Worm (Caenorhabditis elegans) whole organism, early embryonic: ENCODE measurements around the gene K10D2.5.

Source experiments
- B0310.2 ChIP-seq: sonication (generic microtip); optimal IDR thresholded peaks from 2 replicates; lab custom pipeline; 2016; ENCODE audit warnings: mild to moderate bottlenecking, missing genetic modification characterization, missing compliant biosample characterization
- F13C5.2 ChIP-seq: sonication (generic microtip); optimal IDR thresholded peaks from 2 replicates; lab custom pipeline; 2017; ENCODE audit warnings: mild to moderate bottlenecking, missing genetic modification characterization, inconsistent platforms, missing compliant biosample characterization
- aly-1 ChIP-seq: sonication (generic microtip); optimal IDR thresholded peaks from 2 replicates; lab custom pipeline; 2016; ENCODE audit warnings: missing genetic modification characterization, missing compliant biosample characterization
- ama-1 ChIP-seq: fragments of 150-350 bp; optimal IDR thresholded peaks from 2 replicates; lab custom pipeline; 2014
- ceh-13 ChIP-seq: fragments of 200-800 bp; sonication (Bioruptor generic); optimal IDR thresholded peaks from 2 replicates; lab custom pipeline; 2018; ENCODE audit warnings: mild to moderate bottlenecking, missing genetic modification characterization, missing compliant biosample characterization
- ceh-36 ChIP-seq: sonication (generic microtip); optimal IDR thresholded peaks from 2 replicates; lab custom pipeline; 2016; ENCODE audit warnings: missing genetic modification characterization, inconsistent platforms, missing compliant biosample characterization
- ets-7 ChIP-seq: sonication (generic microtip); optimal IDR thresholded peaks from 2 replicates; lab custom pipeline; 2016; ENCODE audit warnings: missing genotype, missing genetic modification characterization, missing compliant biosample characterization
- flt-1 ChIP-seq: fragments of 200-800 bp; sonication (Bioruptor generic); IDR thresholded peaks from 2 replicates; pipeline ENCODE4 v1.3.6; 2022; ENCODE audit warnings: missing genetic modification characterization, missing compliant biosample characterization
- hmbx-1 ChIP-seq: sonication (generic microtip); optimal IDR thresholded peaks from 2 replicates; lab custom pipeline; 2016; ENCODE audit warnings: mild to moderate bottlenecking, missing genetic modification characterization, missing compliant biosample characterization
- hmg-4 ChIP-seq: fragments of 200-800 bp; sonication (Bioruptor generic); optimal IDR thresholded peaks from 2 replicates; lab custom pipeline; 2018; ENCODE audit warnings: mild to moderate bottlenecking, missing genetic modification characterization, missing compliant biosample characterization
- hnd-1 ChIP-seq: sonication (generic microtip); optimal IDR thresholded peaks from 2 replicates; lab custom pipeline; 2016; ENCODE audit warnings: missing genetic modification characterization, missing compliant biosample characterization
- pes-1 ChIP-seq: fragments of 200-800 bp; sonication (Bioruptor generic); IDR thresholded peaks from 2 replicates; pipeline ENCODE4 v1.3.6; 2022; ENCODE audit warnings: missing genetic modification reagents, missing genetic modification characterization, missing compliant biosample characterization
- scrt-1 ChIP-seq: fragments of 200-800 bp; sonication (Bioruptor generic); IDR thresholded peaks from 2 replicates; pipeline ENCODE4 v1.3.6; 2022; ENCODE audit warnings: missing genetic modification characterization, missing compliant biosample characterization
- sea-1 ChIP-seq: fragments of 200-800 bp; sonication (Bioruptor generic); conservative IDR thresholded peaks from 2 replicates; pipeline ENCODE4 v1.3.6; 2022; ENCODE audit warnings: missing genetic modification characterization, missing compliant biosample characterization
- tbx-11 ChIP-seq: fragments of 200-800 bp; sonication (Bioruptor generic); IDR thresholded peaks from 2 replicates; pipeline ENCODE4 v1.3.6; 2022; ENCODE audit warnings: missing genetic modification characterization, missing compliant biosample characterization
- tbx-37 ChIP-seq: fragments of 200-800 bp; sonication (Bioruptor generic); conservative IDR thresholded peaks from 2 replicates; pipeline ENCODE4 v1.3.6; 2022; ENCODE audit warnings: missing genetic modification reagents, missing genetic modification characterization, missing compliant biosample characterization
- tra-4 ChIP-seq: sonication (generic microtip); optimal IDR thresholded peaks from 2 replicates; lab custom pipeline; 2017; ENCODE audit warnings: missing genetic modification characterization, missing compliant biosample characterization

The K10D2.5 gene

DNA sequence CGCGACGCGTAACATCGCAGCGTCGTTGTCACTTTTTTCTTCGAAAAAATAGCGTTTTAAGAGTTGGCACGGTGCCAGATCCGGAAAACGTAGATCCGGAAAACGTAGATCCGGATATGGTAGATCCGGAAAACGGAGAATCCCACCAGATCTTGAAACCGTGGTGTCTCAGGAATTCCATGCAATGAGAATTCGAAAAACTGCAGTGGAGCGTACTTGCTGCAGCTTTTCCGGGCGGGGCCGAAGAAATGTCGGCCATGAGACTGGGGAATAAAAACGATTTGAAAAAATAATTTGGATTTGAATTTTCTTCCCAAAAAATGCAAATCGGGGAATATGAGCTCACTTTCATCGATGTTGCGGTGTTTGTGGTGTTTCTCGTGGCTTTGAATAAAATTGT, at the start of gene K10D2.5:
Gene K10D2.5, plus strand, starts transcription at position 251 of the 400 bp plus-strand sequence.
- TF ChIP-seq hmbx-1 (tag; lab: Kevin White, UChicago) (no peak), scrt-1 (GFP tag; lab: Robert Waterston, UW) (peak; percentile 60; the same call in 1 of the 2 replicates), F13C5.2 (tag; lab: Kevin White, UChicago) (peak; percentile 50), hmg-4 (GFP tag; lab: Kevin White, UChicago) (peak; percentile 53), hnd-1 (tag; lab: Kevin White, UChicago) (peak; percentile 33), aly-1 (peak; percentile 16), flt-1 (peak; percentile 75), B0310.2 (tag; lab: Kevin White, UChicago) (peak; percentile 26), tbx-11 (GFP tag; lab: Robert Waterston, UW) (peak; percentile 68; the same call in 1 of the 2 replicates), tbx-37 (GFP tag; lab: Robert Waterston, UW) (peak; percentile 93), ama-1 (lab: Kevin White, UChicago) (no peak), tra-4 (no peak), ets-7 (tag; lab: Kevin White, UChicago) (peak; percentile 82), ceh-36 (tag; lab: Kevin White, UChicago) (peak; percentile 13), ceh-13 (GFP tag; lab: Kevin White, UChicago) (peak; percentile 10), sea-1 (peak; percentile 81), pes-1 (GFP tag; lab: Robert Waterston, UW) (peak; percentile 88)

DNA sequence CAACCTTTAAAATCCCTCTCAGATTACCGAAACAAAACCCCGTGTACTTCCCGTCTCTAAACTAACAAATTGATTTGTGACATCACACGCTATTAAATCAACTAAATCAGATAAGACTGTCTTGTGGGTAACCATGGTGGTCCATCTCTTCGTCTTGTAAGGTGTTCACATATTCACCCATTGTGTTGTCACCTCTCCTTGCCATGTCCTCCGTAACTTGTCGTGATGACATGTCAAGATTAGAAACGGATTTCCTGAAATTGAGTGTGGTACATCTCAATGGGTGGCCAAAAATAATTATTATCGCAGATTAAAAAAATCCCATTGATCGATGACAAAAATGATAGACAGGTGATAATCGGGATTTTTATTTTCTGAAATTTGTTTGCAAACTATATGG, 48.1 kb upstream of the K10D2.5 start:
- TF ChIP-seq ceh-13 (GFP tag; lab: Kevin White, UChicago), result no peak
- no peak for TF ChIP-seq aly-1
- no peak for TF ChIP-seq ceh-36 (tag; lab: Kevin White, UChicago)
- TF ChIP-seq tbx-37 (GFP tag; lab: Robert Waterston, UW), result no peak
- TF ChIP-seq F13C5.2 (tag; lab: Kevin White, UChicago), result no peak
- TF ChIP-seq tbx-11 (GFP tag; lab: Robert Waterston, UW), result no peak
- no peak for TF ChIP-seq tra-4
- no peak for TF ChIP-seq pes-1 (GFP tag; lab: Robert Waterston, UW)
- no peak for TF ChIP-seq flt-1

DNA sequence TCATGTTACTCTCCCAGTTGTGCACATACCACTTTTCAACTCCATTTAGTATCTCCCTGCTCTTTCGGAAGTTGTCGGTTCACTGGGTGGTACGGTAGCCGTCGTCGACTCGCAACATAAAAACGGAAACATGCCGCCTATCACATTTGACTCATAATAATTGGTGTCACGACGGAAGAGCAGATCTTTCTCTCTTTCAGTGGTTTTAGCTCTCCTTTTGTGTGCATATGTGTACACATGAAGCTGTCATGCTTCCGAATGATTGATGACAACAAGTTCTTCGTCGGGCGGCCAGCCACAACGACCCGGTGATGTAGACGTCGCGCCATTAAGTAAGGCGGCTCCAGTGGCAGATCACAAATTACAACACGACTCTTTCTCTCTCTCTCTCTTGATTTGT, 46.8 kb upstream of the K10D2.5 start:
- TF ChIP-seq hmbx-1 (tag; lab: Kevin White, UChicago) (no peak), hmg-4 (GFP tag; lab: Kevin White, UChicago) (no peak), tbx-37 (GFP tag; lab: Robert Waterston, UW) (no peak), aly-1 (no peak), tbx-11 (GFP tag; lab: Robert Waterston, UW) (no peak), tra-4 (no peak), ceh-13 (GFP tag; lab: Kevin White, UChicago) (no peak), ets-7 (tag; lab: Kevin White, UChicago) (no peak), sea-1 (no peak), ama-1 (lab: Kevin White, UChicago) (no peak), hnd-1 (tag; lab: Kevin White, UChicago) (no peak), scrt-1 (GFP tag; lab: Robert Waterston, UW) (no peak)

DNA sequence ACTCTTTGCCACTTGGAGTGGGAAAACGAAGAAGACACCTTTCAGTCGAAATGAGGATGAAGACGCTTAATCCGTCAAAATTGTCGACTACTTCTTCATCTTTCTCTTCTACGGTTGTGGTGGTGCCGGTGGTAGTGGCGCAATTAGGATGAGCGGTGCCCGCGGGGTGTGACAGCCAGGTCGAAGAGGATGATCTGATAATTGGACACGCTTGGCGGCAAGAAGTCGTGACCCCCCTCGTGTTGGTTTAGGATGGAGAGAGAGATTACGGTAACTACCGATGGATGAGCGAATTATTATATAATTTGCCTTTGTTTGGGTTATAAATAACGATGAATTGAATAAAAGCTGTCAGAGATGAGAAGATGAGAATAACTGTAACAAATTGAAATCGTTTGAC, 45.5 kb upstream of the K10D2.5 start:
- TF ChIP-seq flt-1 (no peak), ets-7 (tag; lab: Kevin White, UChicago) (no peak), tbx-37 (GFP tag; lab: Robert Waterston, UW) (no peak), ceh-13 (GFP tag; lab: Kevin White, UChicago) (no peak), ama-1 (lab: Kevin White, UChicago) (no peak), aly-1 (no peak), pes-1 (GFP tag; lab: Robert Waterston, UW) (no peak), scrt-1 (GFP tag; lab: Robert Waterston, UW) (no peak), tbx-11 (GFP tag; lab: Robert Waterston, UW) (no peak), hmg-4 (GFP tag; lab: Kevin White, UChicago) (no peak), B0310.2 (tag; lab: Kevin White, UChicago) (no peak), tra-4 (no peak), hmbx-1 (tag; lab: Kevin White, UChicago) (no peak), sea-1 (no peak), F13C5.2 (tag; lab: Kevin White, UChicago) (no peak), ceh-36 (tag; lab: Kevin White, UChicago) (no peak), hnd-1 (tag; lab: Kevin White, UChicago) (no peak)

DNA sequence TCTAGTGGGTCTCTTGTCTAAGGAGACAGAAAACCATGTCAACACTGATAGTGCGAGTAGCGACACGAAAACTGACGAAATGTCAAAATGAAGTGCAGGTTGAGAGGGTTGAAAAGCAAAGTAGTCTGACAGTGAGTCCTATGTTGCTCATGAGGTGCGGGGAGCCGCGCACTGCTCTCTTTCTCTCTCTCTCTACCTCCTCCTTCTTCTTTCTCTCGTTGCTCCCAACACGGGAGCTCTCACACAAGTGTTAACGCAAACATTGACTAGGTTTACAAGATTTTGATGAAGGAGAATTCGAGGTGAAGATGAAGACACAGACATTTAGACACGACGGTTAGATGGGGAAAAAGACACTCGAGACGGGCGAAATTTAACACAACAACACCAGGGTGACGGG, 43.3 kb upstream of the K10D2.5 start:
- TF ChIP-seq tbx-37 (GFP tag; lab: Robert Waterston, UW) (no peak), tbx-11 (GFP tag; lab: Robert Waterston, UW) (no peak), hmbx-1 (tag; lab: Kevin White, UChicago) (no peak), hmg-4 (GFP tag; lab: Kevin White, UChicago) (no peak), pes-1 (GFP tag; lab: Robert Waterston, UW) (no peak), sea-1 (no peak), ceh-36 (tag; lab: Kevin White, UChicago) (no peak), scrt-1 (GFP tag; lab: Robert Waterston, UW) (no peak)

DNA sequence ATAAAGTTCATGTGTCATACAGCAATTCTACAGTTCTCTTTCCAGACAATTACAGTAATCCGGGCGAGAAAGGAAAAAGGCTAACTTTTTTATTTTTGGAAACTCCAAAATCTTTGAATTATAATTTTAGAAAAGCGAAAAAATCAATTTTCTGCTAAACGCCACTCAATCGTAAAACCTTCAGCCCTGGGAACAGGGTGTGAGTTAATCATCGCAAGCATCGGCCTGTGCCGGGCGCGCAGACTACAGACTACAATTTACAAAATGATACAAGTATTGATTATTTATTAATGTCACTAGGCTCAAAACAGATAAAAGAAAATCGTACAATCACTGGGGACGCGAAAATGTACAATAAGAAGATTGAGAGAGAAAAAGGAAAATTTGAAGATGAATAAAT, 41.9 kb upstream of the K10D2.5 start:
- TF ChIP-seq pes-1 (GFP tag; lab: Robert Waterston, UW), result no peak
- TF ChIP-seq ceh-36 (tag; lab: Kevin White, UChicago), result no peak
- no peak for TF ChIP-seq scrt-1 (GFP tag; lab: Robert Waterston, UW)
- TF ChIP-seq ets-7 (tag; lab: Kevin White, UChicago), result no peak
- no peak for TF ChIP-seq hmbx-1 (tag; lab: Kevin White, UChicago)

DNA sequence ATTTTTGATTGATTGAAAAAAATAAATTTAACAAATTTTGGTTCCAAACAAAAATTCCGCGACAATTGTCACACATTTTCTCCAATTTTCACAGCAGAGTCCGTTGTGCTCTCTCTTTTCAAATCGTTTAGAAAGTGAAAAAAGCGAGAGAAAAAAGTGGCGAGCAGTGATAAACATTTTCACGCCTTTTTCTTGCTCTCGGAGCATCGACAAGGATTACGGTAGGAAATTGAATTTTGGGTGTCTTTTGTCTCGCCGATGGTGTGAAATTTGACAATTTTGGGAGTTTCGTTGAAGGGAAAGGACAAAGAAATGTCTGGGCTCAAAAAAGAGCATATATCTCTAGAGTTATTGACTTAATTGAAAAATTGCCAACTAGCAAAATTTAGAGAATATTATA, 38.0 kb upstream of the K10D2.5 start:
- TF ChIP-seq aly-1 (no peak), B0310.2 (tag; lab: Kevin White, UChicago) (no peak)
